Worm (Caenorhabditis elegans) whole organism, L4 larva: ENCODE data around the gene Y46G5A.34.

Experiments
- ama-1 ChIP-seq: fragments of 150-350 bp; optimal IDR thresholded peaks from 2 replicates; lab custom pipeline; 2014; ENCODE audit warnings: inconsistent platforms, mixed read lengths
- ceh-62 ChIP-seq: sonication (generic microtip); optimal IDR thresholded peaks from 2 replicates; lab custom pipeline; 2017; ENCODE audit warnings: missing biosample characterization, missing genetic modification characterization
- ceh-82 ChIP-seq: sonication (generic microtip); optimal IDR thresholded peaks from 2 replicates; lab custom pipeline; 2017; ENCODE audit warnings: missing biosample characterization, missing genetic modification characterization
- ctbp-1 ChIP-seq: fragments of 200-800 bp; sonication (Bioruptor generic); IDR thresholded peaks from 2 replicates; pipeline ENCODE4 v1.3.6; 2022; ENCODE audit warnings: missing genetic modification reagents, missing genetic modification characterization, missing compliant biosample characterization
- jun-1 ChIP-seq: fragments of 150-350 bp; optimal IDR thresholded peaks from 2 replicates; lab custom pipeline; 2014; ENCODE audit warnings: missing biosample characterization, missing genetic modification reagents, missing genetic modification characterization
- lin-13 ChIP-seq: fragments of 150-350 bp; optimal IDR thresholded peaks from 2 replicates; lab custom pipeline; 2014; ENCODE audit warnings: missing biosample characterization, missing genetic modification reagents, missing genetic modification characterization
- lsy-2 ChIP-seq, 2 experiments: fragments of 150-350 bp in 1 of 2; sonication (generic microtip) in 1 of 2; optimal IDR thresholded peaks; 2 replicates each; lab custom pipeline; 2014 to 2017; ENCODE audit warnings: missing biosample characterization in 2 of 2, missing genetic modification characterization in 2 of 2
- mxl-3 ChIP-seq: fragments of 200-800 bp; sonication (Bioruptor generic); optimal IDR thresholded peaks from 2 replicates; lab custom pipeline; 2018; ENCODE audit warnings: mild to moderate bottlenecking, missing genetic modification characterization, missing compliant biosample characterization
- nhr-28 ChIP-seq: fragments of 150-350 bp; optimal IDR thresholded peaks from 2 replicates; lab custom pipeline; 2014; ENCODE audit warnings: missing biosample characterization, missing genetic modification characterization
- nhr-48 ChIP-seq: sonication (generic microtip); optimal IDR thresholded peaks from 2 replicates; lab custom pipeline; 2016; ENCODE audit warnings: mild to moderate bottlenecking, missing genetic modification characterization, missing compliant biosample characterization
- nhr-6 ChIP-seq: fragments of 150-350 bp; optimal IDR thresholded peaks from 2 replicates; lab custom pipeline; 2014; ENCODE audit warnings: missing biosample characterization, missing genetic modification characterization
- tag-97 ChIP-seq: fragments of 200-800 bp; sonication (Bioruptor generic); IDR thresholded peaks from 2 replicates; pipeline ENCODE4 v1.3.6; 2022; ENCODE audit warnings: missing genetic modification characterization, missing compliant biosample characterization
- zfp-3 ChIP-seq: fragments of 200-800 bp; sonication (Bioruptor generic); conservative IDR thresholded peaks from 2 replicates; pipeline ENCODE4 v1.3.6; 2022; ENCODE audit warnings: missing genetic modification reagents, missing genetic modification characterization, missing compliant biosample characterization
- ztf-11 ChIP-seq: fragments of 150-350 bp; optimal IDR thresholded peaks from 2 replicates; lab custom pipeline; 2014; ENCODE audit warnings: missing biosample characterization, missing genetic modification characterization

DNA sequence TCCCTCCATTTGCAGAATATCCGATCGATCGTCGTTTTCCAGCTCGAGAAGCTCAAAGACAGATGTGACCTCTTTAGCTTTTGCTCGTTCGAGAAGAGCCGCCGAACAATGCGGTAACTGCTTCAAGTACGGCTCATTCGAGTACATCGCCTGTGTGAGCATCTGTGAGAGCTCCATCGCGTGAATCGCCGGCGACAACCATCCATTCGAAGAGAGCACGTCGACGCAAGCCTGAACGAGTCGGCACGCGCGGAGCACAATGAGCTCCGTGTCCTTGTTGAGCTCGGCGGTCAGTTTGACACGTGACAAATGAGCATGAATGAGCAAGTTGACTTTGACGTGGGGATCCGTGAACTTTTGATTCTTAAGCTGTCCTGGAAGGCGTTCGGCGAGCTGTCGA, 48.6 kb upstream of the Y46G5A.34 start:
- TF ChIP-seq ama-1 (lab: Kevin White, UChicago) (no peak), nhr-28 (tag; lab: Kevin White, UChicago) (no peak), lsy-2 (tag; optimal IDR thresholded peaks at IDR 0.05; lab: Kevin White, UChicago) (no peak), tag-97 (no peak), mxl-3 (GFP tag; lab: Kevin White, UChicago) (no peak), ceh-82 (tag; lab: Kevin White, UChicago) (no peak), nhr-6 (tag; lab: Kevin White, UChicago) (no peak), ztf-11 (tag; lab: Kevin White, UChicago) (no peak), lin-13 (GFP tag; lab: Kevin White, UChicago) (no peak), ctbp-1 (GFP tag; lab: Robert Waterston, UW) (no peak), nhr-48 (no peak), ceh-62 (tag; lab: Kevin White, UChicago) (no peak), jun-1 (no peak), zfp-3 (GFP tag; lab: Robert Waterston, UW) (no peak)
